Worm (Caenorhabditis elegans) whole organism, L4 larva: Measurements from ENCODE around the gene F45E1.2.

ENCODE experiments used
- F37D6.2 ChIP-seq: sonication (generic microtip); optimal IDR thresholded peaks from 2 replicates; lab custom pipeline; 2016; ENCODE audit warnings: mild to moderate bottlenecking, missing genetic modification characterization, missing compliant biosample characterization
- R02D3.7 ChIP-seq: fragments of 150-350 bp; sonication (generic microtip); optimal IDR thresholded peaks from 3 replicates; lab custom pipeline; 2014; ENCODE audit warnings: missing biosample characterization, missing genetic modification characterization
- T20F7.1 ChIP-seq: fragments of 200-800 bp; sonication (Bioruptor generic); optimal IDR thresholded peaks from 2 replicates; lab custom pipeline; 2018; ENCODE audit warnings: mild to moderate bottlenecking, missing genetic modification characterization, missing compliant biosample characterization
- Y5F2A.4 ChIP-seq: fragments of 200-800 bp; sonication (Bioruptor generic); optimal IDR thresholded peaks from 2 replicates; lab custom pipeline; 2018; ENCODE audit warnings: mild to moderate bottlenecking, missing genetic modification characterization, missing compliant biosample characterization
- ZK337.2 ChIP-seq: fragments of 200-800 bp; sonication (Bioruptor generic); IDR thresholded peaks from 2 replicates; pipeline ENCODE4 v1.3.6; 2022; ENCODE audit warnings: missing genetic modification reagents, missing genetic modification characterization, missing compliant biosample characterization
- arid-1 ChIP-seq: fragments of 200-800 bp; sonication (Bioruptor generic); conservative IDR thresholded peaks from 2 replicates; pipeline ENCODE4 v1.3.6; 2022; ENCODE audit warnings: missing genetic modification reagents, missing genetic modification characterization, missing compliant biosample characterization
- attf-4 ChIP-seq: sonication (generic microtip); optimal IDR thresholded peaks from 3 replicates; lab custom pipeline; 2017; ENCODE audit warnings: missing biosample characterization, missing genetic modification characterization
- ceh-32 ChIP-seq: sonication (generic microtip); optimal IDR thresholded peaks from 2 replicates; lab custom pipeline; 2016; ENCODE audit warnings: mild to moderate bottlenecking, missing genetic modification characterization, missing compliant biosample characterization; ENCODE audit not compliant: poor library complexity
- ceh-44 ChIP-seq: fragments of 200-800 bp; sonication (Bioruptor generic); IDR thresholded peaks from 2 replicates; pipeline ENCODE4 v1.3.6; 2022; ENCODE audit warnings: missing genetic modification reagents, missing genetic modification characterization, missing compliant biosample characterization
- ceh-62 ChIP-seq: sonication (generic microtip); optimal IDR thresholded peaks from 2 replicates; lab custom pipeline; 2017; ENCODE audit warnings: missing biosample characterization, missing genetic modification characterization
- cey-2 ChIP-seq: sonication (generic microtip); optimal IDR thresholded peaks from 3 replicates; lab custom pipeline; 2017; ENCODE audit warnings: missing genetic modification characterization, mild to moderate bottlenecking, missing compliant biosample characterization, antibody characterized with exemption, borderline replicate concordance; ENCODE audit not compliant: insufficient read depth
- ctbp-1 ChIP-seq: fragments of 200-800 bp; sonication (Bioruptor generic); IDR thresholded peaks from 2 replicates; pipeline ENCODE4 v1.3.6; 2022; ENCODE audit warnings: missing genetic modification reagents, missing genetic modification characterization, missing compliant biosample characterization
- daf-12 ChIP-seq: fragments of 150-350 bp; optimal IDR thresholded peaks from 2 replicates; lab custom pipeline; 2014; ENCODE audit warnings: missing biosample characterization, missing genetic modification reagents, missing genetic modification characterization
- daf-8 ChIP-seq: fragments of 200-800 bp; sonication (Bioruptor generic); IDR thresholded peaks from 2 replicates; pipeline ENCODE4 v1.3.6; 2022; ENCODE audit warnings: missing genetic modification characterization, missing compliant biosample characterization
- duxl-1 ChIP-seq: sonication (generic microtip); optimal IDR thresholded peaks from 2 replicates; lab custom pipeline; 2016; ENCODE audit warnings: mild to moderate bottlenecking, missing genetic modification characterization, moderate library complexity, missing compliant biosample characterization; ENCODE audit not compliant: poor library complexity
- dve-1 ChIP-seq: sonication (generic microtip); optimal IDR thresholded peaks from 2 replicates; lab custom pipeline; 2017; ENCODE audit warnings: antibody characterized with exemption, mild to moderate bottlenecking, missing genetic modification characterization, missing compliant biosample characterization; ENCODE audit not compliant: insufficient read depth
- fkh-10 ChIP-seq: fragments of 150-350 bp; optimal IDR thresholded peaks from 2 replicates; lab custom pipeline; 2014; ENCODE audit warnings: missing biosample characterization, missing genetic modification reagents, missing genetic modification characterization
- fos-1 ChIP-seq: fragments of 150-350 bp; optimal IDR thresholded peaks from 2 replicates; lab custom pipeline; 2014; ENCODE audit warnings: missing biosample characterization, missing genetic modification characterization
- gei-8 ChIP-seq: fragments of 200-800 bp; sonication (Bioruptor generic); optimal IDR thresholded peaks from 2 replicates; lab custom pipeline; 2018; ENCODE audit warnings: mild to moderate bottlenecking, missing genetic modification characterization, missing compliant biosample characterization
- hlh-11 ChIP-seq: fragments of 200-800 bp; sonication (Bioruptor generic); optimal IDR thresholded peaks from 2 replicates; lab custom pipeline; 2018; ENCODE audit warnings: mild to moderate bottlenecking, missing genetic modification characterization, missing compliant biosample characterization
- hlh-30 ChIP-seq: sonication (generic microtip); optimal IDR thresholded peaks from 2 replicates; lab custom pipeline; 2017; ENCODE audit warnings: antibody characterized with exemption, mild to moderate bottlenecking, missing genetic modification characterization, missing compliant biosample characterization; ENCODE audit not compliant: insufficient read depth
- hmg-1.1 ChIP-seq: fragments of 200-800 bp; sonication (Bioruptor generic); IDR thresholded peaks from 2 replicates; pipeline ENCODE4 v1.3.6; 2022; ENCODE audit warnings: missing genetic modification reagents, missing genetic modification characterization, missing compliant biosample characterization
- lin-1 ChIP-seq: fragments of 200-800 bp; sonication (Bioruptor generic); IDR thresholded peaks from 2 replicates; pipeline ENCODE4 v1.3.6; 2022; ENCODE audit warnings: missing genetic modification reagents, missing genetic modification characterization, missing compliant biosample characterization
- lin-13 ChIP-seq: fragments of 150-350 bp; optimal IDR thresholded peaks from 2 replicates; lab custom pipeline; 2014; ENCODE audit warnings: missing biosample characterization, missing genetic modification reagents, missing genetic modification characterization
- lin-15B ChIP-seq: fragments of 150-350 bp; sonication (generic microtip); optimal IDR thresholded peaks from 3 replicates; lab custom pipeline; 2014; ENCODE audit warnings: missing biosample characterization, missing genetic modification characterization
- lin-38 ChIP-seq: fragments of 200-800 bp; sonication (Bioruptor generic); IDR thresholded peaks from 2 replicates; pipeline ENCODE4 v1.3.6; 2022; ENCODE audit warnings: missing genetic modification reagents, missing genetic modification characterization, missing compliant biosample characterization
- lin-39 ChIP-seq: fragments of 150-350 bp; optimal IDR thresholded peaks from 2 replicates; lab custom pipeline; 2014; ENCODE audit warnings: missing biosample characterization, missing genetic modification reagents, missing genetic modification characterization
- lsy-2 ChIP-seq, 2 experiments: fragments of 150-350 bp in 1 of 2; sonication (generic microtip) in 1 of 2; optimal IDR thresholded peaks; 2 replicates each; lab custom pipeline; 2014 to 2017; ENCODE audit warnings: missing biosample characterization in 2 of 2, missing genetic modification characterization in 2 of 2
- madf-5 ChIP-seq, 2 experiments: fragments of 200-800 bp; sonication (Bioruptor generic); IDR thresholded peaks; 2 replicates each; pipeline ENCODE4 v1.3.6; 2022; ENCODE audit warnings: missing compliant biosample characterization in 2 of 2, missing genetic modification characterization in 2 of 2
- madf-9 ChIP-seq: fragments of 200-800 bp; sonication (Bioruptor generic); conservative IDR thresholded peaks from 2 replicates; pipeline ENCODE4 v1.3.6; 2022; ENCODE audit warnings: missing genetic modification reagents, missing genetic modification characterization, missing compliant biosample characterization
- mdt-29 ChIP-seq: fragments of 200-800 bp; sonication (Bioruptor generic); IDR thresholded peaks from 2 replicates; pipeline ENCODE4 v1.3.6; 2022; ENCODE audit warnings: missing genetic modification reagents, missing genetic modification characterization, missing compliant biosample characterization
- mep-1 ChIP-seq: fragments of 150-350 bp; sonication (generic microtip); optimal IDR thresholded peaks from 3 replicates; lab custom pipeline; 2014; ENCODE audit warnings: missing biosample characterization, missing genetic modification characterization
- mxl-2 ChIP-seq: fragments of 200-800 bp; sonication (Bioruptor generic); conservative IDR thresholded peaks from 2 replicates; pipeline ENCODE4 v1.3.6; 2022; ENCODE audit warnings: missing genetic modification reagents, missing genetic modification characterization, missing compliant biosample characterization
- mxl-3 ChIP-seq: fragments of 200-800 bp; sonication (Bioruptor generic); optimal IDR thresholded peaks from 2 replicates; lab custom pipeline; 2018; ENCODE audit warnings: mild to moderate bottlenecking, missing genetic modification characterization, missing compliant biosample characterization
- nhr-25 ChIP-seq: sonication (generic microtip); optimal IDR thresholded peaks from 2 replicates; lab custom pipeline; 2017; ENCODE audit warnings: missing genetic modification characterization, mild to moderate bottlenecking, missing compliant biosample characterization, antibody characterized with exemption, moderate library complexity, borderline replicate concordance; ENCODE audit not compliant: insufficient read depth
- nhr-28 ChIP-seq: fragments of 150-350 bp; optimal IDR thresholded peaks from 2 replicates; lab custom pipeline; 2014; ENCODE audit warnings: missing biosample characterization, missing genetic modification characterization
- nhr-6 ChIP-seq: fragments of 150-350 bp; optimal IDR thresholded peaks from 2 replicates; lab custom pipeline; 2014; ENCODE audit warnings: missing biosample characterization, missing genetic modification characterization
- nhr-76 ChIP-seq: fragments of 150-350 bp; optimal IDR thresholded peaks from 2 replicates; lab custom pipeline; 2014; ENCODE audit warnings: missing biosample characterization, missing genetic modification characterization
- pha-4 ChIP-seq, 2 experiments: fragments of 150-350 bp in 1 of 2; fragments of 200-800 bp in 1 of 2; sonication (Bioruptor generic) in 1 of 2; IDR thresholded peaks in 1 of 2; optimal IDR thresholded peaks in 1 of 2; 2 replicates each; pipeline versions ENCODE4 v1.3.6 to Lab custom; 2014 to 2022; ENCODE audit warnings: missing genetic modification characterization in 2 of 2, missing genetic modification reagents in 2 of 2, missing biosample characterization in 1 of 2, missing compliant biosample characterization in 1 of 2
- php-3 ChIP-seq: fragments of 200-800 bp; sonication (Bioruptor generic); IDR thresholded peaks from 2 replicates; pipeline ENCODE4 v1.3.6; 2022; ENCODE audit warnings: missing genetic modification reagents, missing genetic modification characterization, missing compliant biosample characterization
- rbr-2 ChIP-seq: sonication (generic microtip); optimal IDR thresholded peaks from 2 replicates; lab custom pipeline; 2016; ENCODE audit warnings: missing genotype, missing genetic modification characterization, missing compliant biosample characterization
- sdz-12 ChIP-seq: fragments of 200-800 bp; sonication (Bioruptor generic); optimal IDR thresholded peaks from 2 replicates; lab custom pipeline; 2018; ENCODE audit warnings: mild to moderate bottlenecking, missing genetic modification characterization, missing compliant biosample characterization
- set-16 ChIP-seq: fragments of 200-800 bp; sonication (Bioruptor generic); IDR thresholded peaks from 2 replicates; pipeline ENCODE4 v1.3.6; 2022; ENCODE audit warnings: missing genetic modification reagents, missing genetic modification characterization, missing compliant biosample characterization
- skn-1 ChIP-seq: fragments of 150-350 bp; optimal IDR thresholded peaks from 2 replicates; lab custom pipeline; 2014; ENCODE audit warnings: missing biosample characterization, missing genetic modification characterization
- snpc-1.2 ChIP-seq: fragments of 200-800 bp; sonication (Bioruptor generic); IDR thresholded peaks from 2 replicates; pipeline ENCODE4 v1.3.6; 2022; ENCODE audit warnings: missing genetic modification reagents, missing genetic modification characterization, missing compliant biosample characterization
- unc-130 ChIP-seq: sonication (generic microtip); optimal IDR thresholded peaks from 2 replicates; lab custom pipeline; 2016; ENCODE audit warnings: missing genetic modification reagents, missing genetic modification characterization, missing compliant biosample characterization
- unc-62 ChIP-seq, 3 experiments: fragments of 150-350 bp in 1 of 3; sonication (generic microtip); optimal IDR thresholded peaks in 2 of 3; peaks in 1 of 3; 1 replicate in 1 of 3; 2 replicates in 2 of 3; lab custom pipeline; 2014 to 2017; ENCODE audit warnings: missing biosample characterization in 3 of 3, missing genetic modification characterization in 3 of 3, missing genetic modification reagents in 3 of 3, missing genotype in 1 of 3
- zfp-3 ChIP-seq: fragments of 200-800 bp; sonication (Bioruptor generic); conservative IDR thresholded peaks from 2 replicates; pipeline ENCODE4 v1.3.6; 2022; ENCODE audit warnings: missing genetic modification reagents, missing genetic modification characterization, missing compliant biosample characterization
- zip-2 ChIP-seq: fragments of 150-350 bp; optimal IDR thresholded peaks from 2 replicates; lab custom pipeline; 2014; ENCODE audit warnings: missing biosample characterization, missing genetic modification characterization

F45E1.2 gene

DNA sequence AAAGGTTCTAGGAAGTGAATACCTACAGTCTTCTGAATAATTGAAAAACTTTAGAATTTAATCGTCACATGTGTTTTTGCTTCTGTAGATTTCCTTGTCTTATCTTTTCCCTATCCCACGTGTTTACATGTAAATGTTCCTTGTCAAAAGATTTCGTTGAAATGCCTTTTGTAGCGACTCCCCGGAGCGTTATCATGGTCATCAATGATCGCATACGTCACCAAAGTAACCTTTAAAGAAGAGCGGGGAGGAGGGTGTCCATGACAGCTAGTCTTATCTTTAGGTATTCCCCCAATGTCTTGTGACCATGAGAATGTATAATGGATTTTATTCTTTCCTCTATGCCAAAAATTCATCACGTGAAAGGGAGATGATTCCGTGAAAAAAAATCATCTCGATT, 16.6 kb upstream of the F45E1.2 start (continued):
- TF ChIP-seq rbr-2 (no peak), daf-8 (GFP tag; lab: Robert Waterston, UW) (no peak), dve-1 (peak; percentile 95), duxl-1 (tag; lab: Kevin White, UChicago) (no peak), pha-4 (GFP tag; IDR thresholded peaks at IDR 0.05; lab: Robert Waterston, UW) (no peak), pha-4 (tag; optimal IDR thresholded peaks at IDR 0.05; lab: Kevin White, UChicago) (no peak), arid-1 (GFP tag; lab: Robert Waterston, UW) (no peak), ceh-44 (GFP tag; lab: Robert Waterston, UW) (no peak), nhr-25 (peak; percentile 83), set-16 (GFP tag; lab: Robert Waterston, UW) (no peak), ceh-32 (no peak), madf-9 (GFP tag; lab: Robert Waterston, UW) (no peak), nhr-76 (tag; lab: Kevin White, UChicago) (no peak), madf-5 (GFP tag; IDR thresholded peaks at IDR 0.05; lab: Robert Waterston, UW) (no peak), fkh-10 (GFP tag; lab: Kevin White, UChicago) (no peak), mxl-2 (peak; percentile 82), nhr-6 (no peak), zfp-3 (GFP tag; lab: Robert Waterston, UW) (0 out of 2 replicates have a peak, but pooled peaks have one; percentile 12), daf-12 (tag; lab: Kevin White, UChicago) (no peak), mxl-3 (GFP tag; lab: Kevin White, UChicago) (peak; percentile 58), ctbp-1 (GFP tag; lab: Robert Waterston, UW) (no peak), lin-39 (tag; lab: Kevin White, UChicago) (no peak), gei-8 (GFP tag; lab: Kevin White, UChicago) (peak; percentile 53), zip-2 (tag; lab: Kevin White, UChicago) (no peak), lin-38 (GFP tag; lab: Robert Waterston, UW) (no peak), lin-15B (tag; lab: Kevin White, UChicago) (no peak), unc-62 (GFP tag; optimal IDR thresholded peaks at IDR 0.05 in 1 of 2; lab: Kevin White, UChicago) (peak in 1 of 2 experiments; percentile 100), unc-62 (tag; optimal IDR thresholded peaks at IDR 0.05; lab: Kevin White, UChicago) (no peak), attf-4 (no peak), cey-2 (tag; lab: Kevin White, UChicago) (no peak), mdt-29 (0 out of 2 replicates have a peak, but pooled peaks have one; percentile 27), F37D6.2 (tag; lab: Kevin White, UChicago) (no peak), snpc-1.2 (GFP tag; lab: Robert Waterston, UW) (no peak), R02D3.7 (tag; lab: Kevin White, UChicago) (no peak), lin-1 (GFP tag; lab: Robert Waterston, UW) (peak; percentile 59; the same call in 1 of the 2 replicates), sdz-12 (GFP tag; lab: Kevin White, UChicago) (no peak), unc-130 (GFP tag; lab: Kevin White, UChicago) (no peak), lsy-2 (tag; optimal IDR thresholded peaks at IDR 0.05; lab: Kevin White, UChicago) (peak in 1 of 2 experiments; percentile 44), php-3 (GFP tag; lab: Robert Waterston, UW) (peak; percentile 65; the same call in 1 of the 2 replicates), ZK337.2 (GFP tag; lab: Robert Waterston, UW) (no peak), mep-1 (tag; lab: Kevin White, UChicago) (peak; percentile 59), skn-1 (tag; lab: Kevin White, UChicago) (no peak), T20F7.1 (no peak), hmg-1.1 (no peak), Y5F2A.4 (GFP tag; lab: Kevin White, UChicago) (no peak), nhr-28 (peak; percentile 63), hlh-11 (peak; percentile 92), ceh-62 (tag; lab: Kevin White, UChicago) (no peak), fos-1 (no peak), hlh-30 (tag; lab: Kevin White, UChicago) (peak; percentile 79), lin-13 (no peak)
